Fruit fly (Drosophila melanogaster) whole organism, wandering third instar larva: Measurements from ENCODE around the gene mRpL35.

Experiments used
- CG32264 ChIP-seq: fragments of 200-800 bp; sonication (Bioruptor generic); optimal IDR thresholded peaks from 2 replicates; lab custom pipeline; 2016; ENCODE audit warnings: missing biosample characterization, missing genetic modification characterization
- OdsH ChIP-seq: fragments of 200-800 bp; sonication (Bioruptor generic); optimal IDR thresholded peaks from 2 replicates; lab custom pipeline; 2016; ENCODE audit warnings: missing biosample characterization, mild to moderate bottlenecking, missing genetic modification characterization
- Rel ChIP-seq, 2 experiments: fragments of 200-800 bp; sonication (Bioruptor generic) in 1 of 2; optimal IDR thresholded peaks; 2 replicates in 1 of 2; 3 replicates in 1 of 2; lab custom pipeline; 2016 to 2019; ENCODE audit warnings: mild to moderate bottlenecking in 2 of 2, missing biosample characterization in 2 of 2, missing genetic modification characterization in 2 of 2, moderate library complexity in 1 of 2
- Vsx2 ChIP-seq: fragments of 200-300, 225-300 bp; sonication (Bioruptor generic); optimal IDR thresholded peaks from 2 replicates; lab custom pipeline; 2018; ENCODE audit warnings: missing biosample characterization, missing genetic modification characterization; ENCODE audit not compliant: partially characterized antibody
- ey ChIP-seq: fragments of 200-800 bp; sonication (Bioruptor generic); optimal IDR thresholded peaks from 2 replicates; lab custom pipeline; 2016; ENCODE audit warnings: missing biosample characterization, missing genetic modification characterization
- fru ChIP-seq: fragments of 200-800 bp; sonication (Bioruptor generic); optimal IDR thresholded peaks from 3 replicates; lab custom pipeline; 2016; ENCODE audit warnings: missing biosample characterization, mild to moderate bottlenecking, missing genetic modification characterization
- pan ChIP-seq: fragments of >200 bp; optimal IDR thresholded peaks from 2 replicates; lab custom pipeline; 2017

- no peak for TF ChIP-seq CG32264 (GFP tag; lab: Kevin White, UChicago)
- TF ChIP-seq OdsH: no peak
- no peak for TF ChIP-seq ey (GFP tag; lab: Kevin White, UChicago)
- TF ChIP-seq pan (lab: Kevin White, UChicago): no peak
- TF ChIP-seq Rel (GFP tag; optimal IDR thresholded peaks at IDR 0.05; lab: Kevin White, UChicago): no peak
- TF ChIP-seq Rel (tag; optimal IDR thresholded peaks at IDR 0.05; lab: Kevin White, UChicago): no peak
- TF ChIP-seq fru: no peak
- TF ChIP-seq Vsx2: no peak
These were observed 23.4 kb downstream of the mRpL35 start for dm6 chr3R:22046723-22047122.
